Worm (Caenorhabditis elegans) whole organism, early embryonic: ENCODE measurements around the gene K09F6.3.

Experiments
- B0310.2 ChIP-seq: sonication (generic microtip); optimal IDR thresholded peaks from 2 replicates; lab custom pipeline; 2016; ENCODE audit warnings: mild to moderate bottlenecking, missing genetic modification characterization, missing compliant biosample characterization
- F13C5.2 ChIP-seq: sonication (generic microtip); optimal IDR thresholded peaks from 2 replicates; lab custom pipeline; 2017; ENCODE audit warnings: mild to moderate bottlenecking, missing genetic modification characterization, inconsistent platforms, missing compliant biosample characterization
- ama-1 ChIP-seq: fragments of 150-350 bp; optimal IDR thresholded peaks from 2 replicates; lab custom pipeline; 2014
- ceh-13 ChIP-seq: fragments of 200-800 bp; sonication (Bioruptor generic); optimal IDR thresholded peaks from 2 replicates; lab custom pipeline; 2018; ENCODE audit warnings: mild to moderate bottlenecking, missing genetic modification characterization, missing compliant biosample characterization
- pes-1 ChIP-seq: fragments of 200-800 bp; sonication (Bioruptor generic); IDR thresholded peaks from 2 replicates; pipeline ENCODE4 v1.3.6; 2022; ENCODE audit warnings: missing genetic modification reagents, missing genetic modification characterization, missing compliant biosample characterization

- TF ChIP-seq B0310.2 (tag; lab: Kevin White, UChicago) (no peak), pes-1 (GFP tag; lab: Robert Waterston, UW) (no peak), ama-1 (lab: Kevin White, UChicago) (no peak), F13C5.2 (tag; lab: Kevin White, UChicago) (no peak), ceh-13 (GFP tag; lab: Kevin White, UChicago) (no peak)
Observed at ce11 chrII:2298742-2299141, 43.8 kb downstream of the K09F6.3 start, which contains the start of gene B0281.4.
